Worm (Caenorhabditis elegans) whole organism, young adult: Measurements from ENCODE around the gene hip-1.

Experiments used
- B0336.3 ChIP-seq: fragments of 200-800 bp; sonication (Bioruptor generic); IDR thresholded peaks from 2 replicates; pipeline ENCODE4 v1.3.6; 2022; ENCODE audit warnings: missing genetic modification characterization, missing compliant biosample characterization
- D2030.7 ChIP-seq: fragments of 200-800 bp; sonication (Bioruptor generic); IDR thresholded peaks from 2 replicates; pipeline ENCODE4 v1.3.6; 2022; ENCODE audit warnings: missing genetic modification reagents, missing genetic modification characterization, missing compliant biosample characterization
- F23B12.7 ChIP-seq: sonication (generic microtip); optimal IDR thresholded peaks from 2 replicates; lab custom pipeline; 2017; ENCODE audit warnings: missing genetic modification characterization, mild to moderate bottlenecking, missing compliant biosample characterization, antibody characterized with exemption, moderate library complexity; ENCODE audit not compliant: insufficient read depth
- F49E8.2 ChIP-seq: sonication (generic microtip); optimal IDR thresholded peaks from 3 replicates; lab custom pipeline; 2017; ENCODE audit warnings: missing genetic modification characterization, mild to moderate bottlenecking, missing compliant biosample characterization, antibody characterized with exemption, moderate library complexity; ENCODE audit not compliant: insufficient read depth
- F55B11.4 ChIP-seq: sonication (generic microtip); optimal IDR thresholded peaks from 2 replicates; lab custom pipeline; 2016; ENCODE audit warnings: missing compliant biosample characterization, missing genetic modification characterization, borderline replicate concordance; ENCODE audit not compliant: insufficient read depth
- F57C9.4 ChIP-seq: sonication (generic microtip); optimal IDR thresholded peaks from 2 replicates; lab custom pipeline; 2017; ENCODE audit warnings: mild to moderate bottlenecking, missing genetic modification characterization, missing compliant biosample characterization
- T07F8.4 ChIP-seq: sonication (generic microtip); optimal IDR thresholded peaks from 2 replicates; lab custom pipeline; 2016; ENCODE audit warnings: mild to moderate bottlenecking, missing genetic modification characterization, moderate library complexity, missing compliant biosample characterization
- Y53G8AR.9 ChIP-seq: fragments of 200-800 bp; sonication (Bioruptor generic); conservative IDR thresholded peaks from 2 replicates; pipeline ENCODE4 v1.3.6; 2022; ENCODE audit warnings: missing genetic modification reagents, missing genetic modification characterization, missing compliant biosample characterization
- ama-1 ChIP-seq, 3 experiments: fragments of 150-350 bp in 1 of 3; sonication (generic microtip) in 2 of 3; optimal IDR thresholded peaks; 2 replicates each; lab custom pipeline; 2014 to 2018; ENCODE audit warnings: missing biosample characterization in 2 of 3, missing genetic modification characterization in 2 of 3, missing genetic modification reagents in 2 of 3
- atf-7 ChIP-seq: sonication (generic microtip); optimal IDR thresholded peaks from 2 replicates; lab custom pipeline; 2017; ENCODE audit warnings: mild to moderate bottlenecking, missing genetic modification characterization, missing compliant biosample characterization
- athp-1 ChIP-seq: sonication (generic microtip); optimal IDR thresholded peaks from 2 replicates; lab custom pipeline; 2017; ENCODE audit warnings: mild to moderate bottlenecking, missing genetic modification characterization, missing compliant biosample characterization
- attf-6 ChIP-seq: fragments of 200-800 bp; sonication (Bioruptor generic); IDR thresholded peaks from 2 replicates; pipeline ENCODE4 v1.3.6; 2022; ENCODE audit warnings: missing genetic modification reagents, missing genetic modification characterization, missing compliant biosample characterization
- bed-2 ChIP-seq: fragments of 200-800 bp; sonication (Bioruptor generic); IDR thresholded peaks from 2 replicates; pipeline ENCODE4 v1.3.6; 2022; ENCODE audit warnings: missing genetic modification reagents, missing genetic modification characterization, missing compliant biosample characterization
- cebp-1 ChIP-seq, 2 experiments: fragments of 200-800 bp in 1 of 2; sonication (Bioruptor generic) in 1 of 2; sonication (generic microtip) in 1 of 2; IDR thresholded peaks in 1 of 2; optimal IDR thresholded peaks in 1 of 2; 2 replicates each; pipeline versions ENCODE4 v1.3.6 to Lab custom; 2017 to 2022; ENCODE audit warnings: missing compliant biosample characterization in 2 of 2, missing genetic modification characterization in 2 of 2, mild to moderate bottlenecking in 1 of 2, missing genetic modification reagents in 1 of 2, moderate library complexity in 1 of 2
- ceh-79 ChIP-seq: sonication (generic microtip); optimal IDR thresholded peaks from 2 replicates; lab custom pipeline; 2017; ENCODE audit warnings: mild to moderate bottlenecking, missing genetic modification characterization, missing compliant biosample characterization
- chd-7 ChIP-seq: sonication (generic microtip); optimal IDR thresholded peaks from 2 replicates; lab custom pipeline; 2016; ENCODE audit warnings: mild to moderate bottlenecking, missing genetic modification characterization, moderate library complexity, missing compliant biosample characterization
- dox-1 ChIP-seq: fragments of 200-800 bp; sonication (Bioruptor generic); IDR thresholded peaks from 2 replicates; pipeline ENCODE4 v1.3.6; 2022; ENCODE audit warnings: missing genetic modification reagents, missing genetic modification characterization, missing compliant biosample characterization
- dpl-1 ChIP-seq: fragments of 150-350 bp; optimal IDR thresholded peaks from 2 replicates; lab custom pipeline; 2014; ENCODE audit warnings: missing biosample characterization, missing genetic modification reagents, missing genetic modification characterization
- egl-44 ChIP-seq: fragments of 200-800 bp; sonication (Bioruptor generic); IDR thresholded peaks from 2 replicates; pipeline ENCODE4 v1.3.6; 2022; ENCODE audit warnings: missing genetic modification reagents, missing genetic modification characterization, missing compliant biosample characterization
- ets-4 ChIP-seq: fragments of 200-800 bp; sonication (Bioruptor generic); optimal IDR thresholded peaks from 2 replicates; lab custom pipeline; 2018; ENCODE audit warnings: mild to moderate bottlenecking, missing genetic modification characterization, missing compliant biosample characterization
- fkh-3 ChIP-seq: sonication (generic microtip); optimal IDR thresholded peaks from 2 replicates; lab custom pipeline; 2016; ENCODE audit warnings: mild to moderate bottlenecking, missing genetic modification characterization, missing compliant biosample characterization
- hrde-1 ChIP-seq: sonication (generic microtip); optimal IDR thresholded peaks from 2 replicates; lab custom pipeline; 2016; ENCODE audit warnings: missing genetic modification characterization, mild to moderate bottlenecking, missing compliant biosample characterization, moderate library complexity, missing genotype, missing genetic modification reagents, borderline replicate concordance
- hsf-1 ChIP-seq: fragments of 200-800 bp; sonication (Bioruptor generic); IDR thresholded peaks from 2 replicates; pipeline ENCODE4 v1.3.6; 2022; ENCODE audit warnings: missing genetic modification reagents, missing genetic modification characterization, missing compliant biosample characterization
- lin-26 ChIP-seq: fragments of 200-800 bp; sonication (Bioruptor generic); IDR thresholded peaks from 2 replicates; pipeline ENCODE4 v1.3.6; 2022; ENCODE audit warnings: missing genetic modification reagents, missing genetic modification characterization, missing compliant biosample characterization
- lir-1 ChIP-seq: fragments of 200-800 bp; sonication (Bioruptor generic); conservative IDR thresholded peaks from 2 replicates; pipeline ENCODE4 v1.3.6; 2022; ENCODE audit warnings: missing genetic modification reagents, missing genetic modification characterization, missing compliant biosample characterization
- lsy-27 ChIP-seq: sonication (generic microtip); optimal IDR thresholded peaks from 2 replicates; lab custom pipeline; 2017; ENCODE audit warnings: missing genetic modification characterization, mild to moderate bottlenecking, missing compliant biosample characterization, antibody characterized with exemption, missing genotype, borderline replicate concordance; ENCODE audit not compliant: insufficient read depth
- madf-3 ChIP-seq: fragments of 200-800 bp; sonication (Bioruptor generic); IDR thresholded peaks from 2 replicates; pipeline ENCODE4 v1.3.6; 2022; ENCODE audit warnings: missing genetic modification reagents, missing genetic modification characterization, missing compliant biosample characterization
- madf-6 ChIP-seq: fragments of 200-800 bp; sonication (Bioruptor generic); IDR thresholded peaks from 2 replicates; pipeline ENCODE4 v1.3.6; 2022; ENCODE audit warnings: missing genetic modification reagents, missing genetic modification characterization, missing compliant biosample characterization
- mcd-1 ChIP-seq: fragments of 200-800 bp; sonication (Bioruptor generic); IDR thresholded peaks from 2 replicates; pipeline ENCODE4 v1.3.6; 2022; ENCODE audit warnings: missing genetic modification reagents, missing genetic modification characterization, missing compliant biosample characterization
- nhr-179 ChIP-seq: sonication (generic microtip); optimal IDR thresholded peaks from 2 replicates; lab custom pipeline; 2016; ENCODE audit warnings: mild to moderate bottlenecking, missing genetic modification characterization, missing compliant biosample characterization
- nhr-90 ChIP-seq: sonication (generic microtip); optimal IDR thresholded peaks from 2 replicates; lab custom pipeline; 2016; ENCODE audit warnings: missing genotype, mild to moderate bottlenecking, missing genetic modification characterization, missing compliant biosample characterization
- pbrm-1 ChIP-seq: fragments of 200-800 bp; sonication (Bioruptor generic); IDR thresholded peaks from 2 replicates; pipeline ENCODE4 v1.3.6; 2022; ENCODE audit warnings: missing genetic modification reagents, missing genetic modification characterization, missing compliant biosample characterization
- repo-1 ChIP-seq: sonication (generic microtip); optimal IDR thresholded peaks from 2 replicates; lab custom pipeline; 2017; ENCODE audit warnings: mild to moderate bottlenecking, missing genetic modification characterization, missing compliant biosample characterization
- sea-2 ChIP-seq: fragments of 200-800 bp; sonication (Bioruptor generic); IDR thresholded peaks from 2 replicates; pipeline ENCODE4 v1.3.6; 2022; ENCODE audit warnings: missing genetic modification characterization, missing compliant biosample characterization
- snpc-3.4 ChIP-seq: sonication (generic microtip); optimal IDR thresholded peaks from 2 replicates; lab custom pipeline; 2017; ENCODE audit warnings: missing genetic modification characterization, mild to moderate bottlenecking, missing compliant biosample characterization, antibody characterized with exemption, moderate library complexity, missing genotype, missing genetic modification reagents
- tbp1 ChIP-seq: fragments of 200-800 bp; sonication (Bioruptor generic); optimal IDR thresholded peaks from 2 replicates; lab custom pipeline; 2018; ENCODE audit warnings: mild to moderate bottlenecking, missing genetic modification characterization, missing compliant biosample characterization
- tbx-9 ChIP-seq: sonication (generic microtip); optimal IDR thresholded peaks from 2 replicates; lab custom pipeline; 2016; ENCODE audit warnings: borderline replicate concordance, missing genetic modification characterization, inconsistent platforms, missing compliant biosample characterization
- tlf-1 ChIP-seq: fragments of 200-800 bp; sonication (Bioruptor generic); optimal IDR thresholded peaks from 2 replicates; lab custom pipeline; 2018; ENCODE audit warnings: mild to moderate bottlenecking, missing genetic modification characterization, missing compliant biosample characterization
- zfh-2 ChIP-seq: fragments of 200-800 bp; sonication (Bioruptor generic); conservative IDR thresholded peaks from 2 replicates; pipeline ENCODE4 v1.3.6; 2022; ENCODE audit warnings: missing genetic modification reagents, missing genetic modification characterization, missing compliant biosample characterization
- ztf-18 ChIP-seq: sonication (generic microtip); optimal IDR thresholded peaks from 2 replicates; lab custom pipeline; 2016; ENCODE audit warnings: missing genotype, mild to moderate bottlenecking, missing genetic modification characterization, missing compliant biosample characterization
- ztf-22 ChIP-seq: fragments of 200-800 bp; sonication (Bioruptor generic); optimal IDR thresholded peaks from 2 replicates; lab custom pipeline; 2018; ENCODE audit warnings: mild to moderate bottlenecking, missing genetic modification characterization, moderate library complexity, missing compliant biosample characterization
- ztf-25 ChIP-seq: fragments of 200-800 bp; sonication (Bioruptor generic); IDR thresholded peaks from 2 replicates; pipeline ENCODE4 v1.3.6; 2022; ENCODE audit warnings: missing genetic modification reagents, missing genetic modification characterization, missing compliant biosample characterization
- ztf-28 ChIP-seq: fragments of 200-800 bp; sonication (Bioruptor generic); IDR thresholded peaks from 2 replicates; pipeline ENCODE4 v1.3.6; 2022; ENCODE audit warnings: missing genetic modification reagents, missing genetic modification characterization, missing compliant biosample characterization
- ztf-3 ChIP-seq: fragments of 200-800 bp; sonication (Bioruptor generic); optimal IDR thresholded peaks from 2 replicates; lab custom pipeline; 2018; ENCODE audit warnings: mild to moderate bottlenecking, missing genetic modification characterization, missing compliant biosample characterization

Gene hip-1

DNA sequence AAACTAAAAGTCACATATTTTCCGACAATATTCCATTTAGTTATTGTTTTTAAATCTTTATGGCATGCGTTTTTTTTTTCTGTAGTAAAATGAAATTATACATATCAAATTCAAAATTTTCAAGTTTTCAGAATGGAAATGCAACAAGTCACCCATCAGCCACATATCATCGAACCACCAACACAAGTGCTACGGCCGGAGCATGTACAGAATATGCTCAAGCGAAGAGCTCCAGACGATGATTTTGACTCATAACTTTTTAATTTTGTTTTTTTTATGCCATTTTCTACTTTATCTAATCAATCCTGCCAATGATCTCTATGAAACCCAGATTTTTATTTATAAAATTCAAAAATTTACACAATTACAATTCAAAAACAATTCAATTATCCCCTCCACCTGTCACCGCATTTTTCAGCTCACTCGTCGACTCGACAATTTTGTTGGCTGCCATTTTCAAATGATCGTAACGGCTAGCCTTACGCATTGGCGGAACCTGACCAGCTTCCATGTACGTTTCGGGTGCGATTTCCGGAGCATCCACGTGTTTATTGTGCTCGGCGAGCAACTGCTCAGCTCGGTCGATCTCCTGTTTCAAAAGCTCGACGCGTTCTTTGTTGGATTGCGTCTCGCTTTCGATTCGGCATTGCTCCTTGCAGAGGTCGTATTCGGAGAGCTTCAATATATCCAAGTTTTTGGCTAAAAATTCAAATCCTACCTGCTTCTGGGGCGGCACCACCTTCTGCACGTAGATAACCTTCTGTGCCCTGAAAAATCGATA, 3.5 kb upstream of the hip-1 start (continued):
- peak; percentile 91 for TF ChIP-seq B0336.3 (GFP tag; lab: Robert Waterston, UW)
- TF ChIP-seq mcd-1 (GFP tag; lab: Robert Waterston, UW) = peak; percentile 46
- peak; percentile 28 for TF ChIP-seq hrde-1 (tag; lab: Kevin White, UChicago)
- 0 out of 2 replicates have a peak, but pooled peaks have one; percentile 7 for TF ChIP-seq cebp-1 (GFP tag; IDR thresholded peaks at IDR 0.05; lab: Robert Waterston, UW)
- TF ChIP-seq cebp-1 (tag; optimal IDR thresholded peaks at IDR 0.05; lab: Kevin White, UChicago) = peak; percentile 53
- peak; percentile 34; the same call in 1 of the 2 replicates for TF ChIP-seq egl-44
- peak; percentile 38; the same call in 1 of the 2 replicates for TF ChIP-seq lin-26
- peak; percentile 49 for TF ChIP-seq atf-7 (tag; lab: Kevin White, UChicago)
- TF ChIP-seq hsf-1 (GFP tag; lab: Robert Waterston, UW) = peak; percentile 55; the same call in 1 of the 2 replicates
- peak; percentile 7 for TF ChIP-seq F57C9.4
- TF ChIP-seq dox-1 (GFP tag; lab: Robert Waterston, UW) = peak; percentile 69
- TF ChIP-seq fkh-3 (tag; lab: Kevin White, UChicago) = no peak
- TF ChIP-seq pbrm-1 = 0 out of 2 replicates have a peak, but pooled peaks have one; percentile 35
- no peak for TF ChIP-seq bed-2 (GFP tag; lab: Robert Waterston, UW)
- no peak for TF ChIP-seq sea-2
- TF ChIP-seq ama-1 (optimal IDR thresholded peaks at IDR 0.05; lab: Kevin White, UChicago) = no peak
- peak in 1 of 2 experiments; percentile 52 for TF ChIP-seq ama-1 (GFP tag; optimal IDR thresholded peaks at IDR 0.05; lab: Kevin White, UChicago)
- no peak for TF ChIP-seq nhr-179 (tag; lab: Kevin White, UChicago)
- no peak for TF ChIP-seq ets-4 (GFP tag; lab: Kevin White, UChicago)
- TF ChIP-seq tlf-1 (GFP tag; lab: Kevin White, UChicago) = peak; percentile 50
- peak; percentile 77; the same call in 1 of the 2 replicates for TF ChIP-seq Y53G8AR.9
- TF ChIP-seq F49E8.2 (tag; lab: Kevin White, UChicago) = no peak
- peak; percentile 60 for TF ChIP-seq nhr-90 (tag; lab: Kevin White, UChicago)
- peak; percentile 27 for TF ChIP-seq tbp1
- peak; percentile 79 for TF ChIP-seq zfh-2 (GFP tag; lab: Robert Waterston, UW)
- TF ChIP-seq F23B12.7 (tag; lab: Kevin White, UChicago) = no peak
- peak; percentile 11 for TF ChIP-seq chd-7
- no peak for TF ChIP-seq athp-1 (tag; lab: Kevin White, UChicago)

DNA sequence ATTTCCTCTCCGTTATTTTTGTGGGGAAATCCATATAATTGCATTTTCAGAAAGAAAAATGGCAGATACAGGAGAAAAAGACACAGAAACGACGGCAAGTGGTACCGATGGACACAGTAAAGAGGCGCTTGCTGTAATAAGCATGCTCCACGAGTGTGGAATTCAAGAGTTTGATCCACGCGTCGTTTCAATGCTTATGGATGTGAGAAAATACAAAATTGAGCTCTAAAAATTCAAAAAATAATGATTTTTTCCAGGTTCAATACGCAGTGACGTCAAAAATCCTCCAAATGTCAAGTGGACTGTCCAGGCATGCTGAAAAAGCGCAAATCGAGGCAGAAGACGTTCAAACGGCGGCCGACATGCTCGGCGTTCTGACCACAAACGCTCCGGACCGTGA, 1.9 kb upstream of the hip-1 start, which contains the start of gene taf-9:
Gene taf-9, plus strand, starts transcription at position 51 of the 400 bp plus-strand sequence.
- no peak for TF ChIP-seq F23B12.7 (tag; lab: Kevin White, UChicago)
- TF ChIP-seq lir-1 (GFP tag; lab: Robert Waterston, UW) = no peak
- no peak for TF ChIP-seq athp-1 (tag; lab: Kevin White, UChicago)
- no peak for TF ChIP-seq tbx-9 (tag; lab: Kevin White, UChicago)
- no peak for TF ChIP-seq ztf-3 (GFP tag; lab: Kevin White, UChicago)
- peak; percentile 71 for TF ChIP-seq repo-1 (tag; lab: Kevin White, UChicago)
- no peak for TF ChIP-seq lsy-27 (tag; lab: Kevin White, UChicago)
- TF ChIP-seq attf-6 (GFP tag; lab: Robert Waterston, UW) = 0 out of 2 replicates have a peak, but pooled peaks have one; percentile 21
- TF ChIP-seq D2030.7 (GFP tag; lab: Robert Waterston, UW) = 0 out of 2 replicates have a peak, but pooled peaks have one; percentile 30
- TF ChIP-seq ztf-18 (tag; lab: Kevin White, UChicago) = no peak
- TF ChIP-seq snpc-3.4 (tag; lab: Kevin White, UChicago) = peak; percentile 2
- no peak for TF ChIP-seq ztf-25 (GFP tag; lab: Robert Waterston, UW)
- no peak for TF ChIP-seq ztf-22 (GFP tag; lab: Kevin White, UChicago)
- no peak for TF ChIP-seq madf-3 (GFP tag; lab: Robert Waterston, UW)
- no peak for TF ChIP-seq cebp-1 (GFP tag; IDR thresholded peaks at IDR 0.05; lab: Robert Waterston, UW)
- TF ChIP-seq cebp-1 (tag; optimal IDR thresholded peaks at IDR 0.05; lab: Kevin White, UChicago) = peak; percentile 14
- TF ChIP-seq ceh-79 = no peak
- no peak for TF ChIP-seq F55B11.4 (tag; lab: Kevin White, UChicago)
- TF ChIP-seq ztf-28 (GFP tag; lab: Robert Waterston, UW) = no peak
- TF ChIP-seq hsf-1 (GFP tag; lab: Robert Waterston, UW) = 0 out of 2 replicates have a peak, but pooled peaks have one; percentile 27
- no peak for TF ChIP-seq T07F8.4
- no peak for TF ChIP-seq madf-6 (GFP tag; lab: Robert Waterston, UW)
- no peak for TF ChIP-seq bed-2 (GFP tag; lab: Robert Waterston, UW)
- no peak for TF ChIP-seq dpl-1
